Worm (Caenorhabditis elegans) whole organism, mixed stage, embryonic: ENCODE results near the gene F53A9.3.

Source experiments
- ceh-83 ChIP-seq: fragments of 200-800 bp; sonication (Bioruptor generic); optimal IDR thresholded peaks from 2 replicates; lab custom pipeline; 2018; ENCODE audit warnings: mild to moderate bottlenecking, missing genetic modification characterization, missing compliant biosample characterization
- ces-1 ChIP-seq: fragments of 150-350 bp; optimal IDR thresholded peaks from 2 replicates; lab custom pipeline; 2014; ENCODE audit warnings: missing biosample characterization, missing genetic modification reagents, missing genetic modification characterization
- cnd-1 ChIP-seq: fragments of 200-800 bp; sonication (Bioruptor generic); optimal IDR thresholded peaks from 2 replicates; lab custom pipeline; 2018; ENCODE audit warnings: mild to moderate bottlenecking, missing genetic modification characterization, missing compliant biosample characterization
- drap-1 ChIP-seq: fragments of 200-800 bp; sonication (Bioruptor generic); optimal IDR thresholded peaks from 3 replicates; lab custom pipeline; 2018; ENCODE audit warnings: mild to moderate bottlenecking, missing genetic modification characterization, missing compliant biosample characterization
- lsy-2 ChIP-seq: fragments of 150-350 bp; optimal IDR thresholded peaks from 2 replicates; lab custom pipeline; 2014; ENCODE audit warnings: missing biosample characterization, missing genetic modification characterization
- mab-5 ChIP-seq: fragments of 150-350 bp; optimal IDR thresholded peaks from 2 replicates; lab custom pipeline; 2014; ENCODE audit warnings: missing biosample characterization, missing genetic modification characterization
- mep-1 ChIP-seq: fragments of 150-350 bp; optimal IDR thresholded peaks from 2 replicates; lab custom pipeline; 2017; ENCODE audit warnings: missing biosample characterization, missing genetic modification reagents, missing genetic modification characterization, inconsistent platforms
- nhr-76 ChIP-seq: sonication (generic microtip); optimal IDR thresholded peaks from 2 replicates; lab custom pipeline; 2017; ENCODE audit warnings: missing biosample characterization, missing genetic modification characterization
- pha-4 ChIP-seq: fragments of 150-350 bp; optimal IDR thresholded peaks from 2 replicates; lab custom pipeline; 2018; ENCODE audit warnings: missing biosample characterization, missing genetic modification reagents, missing genetic modification characterization
- snpc-4 ChIP-seq: fragments of 150-350 bp; optimal IDR thresholded peaks from 2 replicates; lab custom pipeline; 2014; ENCODE audit warnings: missing biosample characterization, missing genetic modification characterization
- unc-39 ChIP-seq: fragments of 150-350 bp; optimal IDR thresholded peaks from 2 replicates; lab custom pipeline; 2014; ENCODE audit warnings: missing biosample characterization, missing genetic modification characterization
- unc-62 ChIP-seq: fragments of 150-350 bp; optimal IDR thresholded peaks from 2 replicates; lab custom pipeline; 2014; ENCODE audit warnings: missing biosample characterization, missing genetic modification reagents, missing genetic modification characterization

DNA sequence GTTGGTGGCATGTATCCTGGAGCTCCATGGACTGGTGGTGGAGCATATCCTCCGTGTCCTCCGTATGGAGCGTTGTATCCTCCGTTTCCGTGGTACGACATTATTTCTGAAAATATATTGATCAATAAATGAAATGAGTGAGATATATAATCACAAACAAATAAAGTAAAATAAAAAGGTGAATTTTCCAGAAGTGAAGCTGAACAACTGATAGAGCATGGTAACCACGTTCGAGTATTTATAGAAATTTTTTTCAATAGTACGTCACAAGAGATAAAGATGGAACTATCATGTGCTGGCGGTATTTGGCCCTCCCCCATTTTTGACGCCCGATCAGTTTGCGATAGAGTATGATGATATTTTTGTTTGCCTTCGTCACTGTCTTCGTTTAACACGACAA lies 8.7 kb downstream of the F53A9.3 start, which contains the start of gene F53A9.7:
- TF ChIP-seq unc-62 (GFP tag; lab: Kevin White, UChicago) (no peak), mep-1 (tag; lab: Kevin White, UChicago) (no peak), lsy-2 (tag; lab: Kevin White, UChicago) (no peak), drap-1 (no peak), ceh-83 (GFP tag; lab: Kevin White, UChicago) (no peak), pha-4 (tag; lab: Kevin White, UChicago) (no peak), snpc-4 (tag; lab: Kevin White, UChicago) (no peak), cnd-1 (no peak), unc-39 (tag; lab: Kevin White, UChicago) (no peak), ces-1 (GFP tag; lab: Kevin White, UChicago) (no peak), mab-5 (tag; lab: Kevin White, UChicago) (no peak), nhr-76 (tag; lab: Kevin White, UChicago) (no peak)
